Worm (Caenorhabditis elegans) whole organism, early embryonic: ENCODE measurements around the gene lgc-15.

Source experiments
- F13C5.2 ChIP-seq: sonication (generic microtip); optimal IDR thresholded peaks from 2 replicates; lab custom pipeline; 2017; ENCODE audit warnings: mild to moderate bottlenecking, missing genetic modification characterization, inconsistent platforms, missing compliant biosample characterization
- aly-1 ChIP-seq: sonication (generic microtip); optimal IDR thresholded peaks from 2 replicates; lab custom pipeline; 2016; ENCODE audit warnings: missing genetic modification characterization, missing compliant biosample characterization
- ama-1 ChIP-seq: fragments of 150-350 bp; optimal IDR thresholded peaks from 2 replicates; lab custom pipeline; 2014
- ceh-13 ChIP-seq: fragments of 200-800 bp; sonication (Bioruptor generic); optimal IDR thresholded peaks from 2 replicates; lab custom pipeline; 2018; ENCODE audit warnings: mild to moderate bottlenecking, missing genetic modification characterization, missing compliant biosample characterization
- ceh-36 ChIP-seq: sonication (generic microtip); optimal IDR thresholded peaks from 2 replicates; lab custom pipeline; 2016; ENCODE audit warnings: missing genetic modification characterization, inconsistent platforms, missing compliant biosample characterization
- ets-7 ChIP-seq: sonication (generic microtip); optimal IDR thresholded peaks from 2 replicates; lab custom pipeline; 2016; ENCODE audit warnings: missing genotype, missing genetic modification characterization, missing compliant biosample characterization
- flt-1 ChIP-seq: fragments of 200-800 bp; sonication (Bioruptor generic); IDR thresholded peaks from 2 replicates; pipeline ENCODE4 v1.3.6; 2022; ENCODE audit warnings: missing genetic modification characterization, missing compliant biosample characterization
- hmbx-1 ChIP-seq: sonication (generic microtip); optimal IDR thresholded peaks from 2 replicates; lab custom pipeline; 2016; ENCODE audit warnings: mild to moderate bottlenecking, missing genetic modification characterization, missing compliant biosample characterization
- hnd-1 ChIP-seq: sonication (generic microtip); optimal IDR thresholded peaks from 2 replicates; lab custom pipeline; 2016; ENCODE audit warnings: missing genetic modification characterization, missing compliant biosample characterization
- pes-1 ChIP-seq: fragments of 200-800 bp; sonication (Bioruptor generic); IDR thresholded peaks from 2 replicates; pipeline ENCODE4 v1.3.6; 2022; ENCODE audit warnings: missing genetic modification reagents, missing genetic modification characterization, missing compliant biosample characterization
- tbx-11 ChIP-seq: fragments of 200-800 bp; sonication (Bioruptor generic); IDR thresholded peaks from 2 replicates; pipeline ENCODE4 v1.3.6; 2022; ENCODE audit warnings: missing genetic modification characterization, missing compliant biosample characterization

DNA sequence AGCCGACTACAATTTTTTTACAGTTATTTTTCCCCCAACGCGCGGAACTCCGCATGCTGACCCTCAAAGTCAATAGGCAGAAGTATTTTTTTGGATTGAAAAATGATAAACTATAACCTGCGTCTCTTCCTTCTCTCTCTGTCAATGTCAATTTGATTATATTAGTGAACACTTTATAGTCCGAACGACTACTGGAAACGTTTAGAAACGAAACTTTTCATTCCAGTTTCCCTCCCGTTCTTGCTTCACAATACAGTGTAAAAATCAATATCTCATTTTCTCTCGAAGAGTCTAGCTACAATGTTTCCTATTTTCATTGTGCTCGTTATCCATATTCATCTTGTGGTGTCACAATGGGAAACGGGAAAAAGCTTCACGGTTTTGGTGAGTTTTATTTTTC, 45.9 kb upstream of the lgc-15 start, which contains the start of gene lgc-24:
- no peak for TF ChIP-seq ama-1
- no peak for TF ChIP-seq hnd-1 (tag; lab: Kevin White, UChicago)
- TF ChIP-seq F13C5.2 (tag; lab: Kevin White, UChicago) = no peak
- no peak for TF ChIP-seq tbx-11 (GFP tag; lab: Robert Waterston, UW)
- TF ChIP-seq flt-1 = no peak
- TF ChIP-seq aly-1 (tag; lab: Kevin White, UChicago) = no peak
- no peak for TF ChIP-seq hmbx-1 (tag; lab: Kevin White, UChicago)
- no peak for TF ChIP-seq ets-7 (tag; lab: Kevin White, UChicago)
- TF ChIP-seq ceh-36 (tag; lab: Kevin White, UChicago) = no peak
- no peak for TF ChIP-seq pes-1 (GFP tag; lab: Robert Waterston, UW)
- TF ChIP-seq ceh-13 (GFP tag; lab: Kevin White, UChicago) = no peak
